Fruit fly (Drosophila melanogaster): Measurements from ENCODE around the gene CG6928.

Gene CG6928

DNA sequence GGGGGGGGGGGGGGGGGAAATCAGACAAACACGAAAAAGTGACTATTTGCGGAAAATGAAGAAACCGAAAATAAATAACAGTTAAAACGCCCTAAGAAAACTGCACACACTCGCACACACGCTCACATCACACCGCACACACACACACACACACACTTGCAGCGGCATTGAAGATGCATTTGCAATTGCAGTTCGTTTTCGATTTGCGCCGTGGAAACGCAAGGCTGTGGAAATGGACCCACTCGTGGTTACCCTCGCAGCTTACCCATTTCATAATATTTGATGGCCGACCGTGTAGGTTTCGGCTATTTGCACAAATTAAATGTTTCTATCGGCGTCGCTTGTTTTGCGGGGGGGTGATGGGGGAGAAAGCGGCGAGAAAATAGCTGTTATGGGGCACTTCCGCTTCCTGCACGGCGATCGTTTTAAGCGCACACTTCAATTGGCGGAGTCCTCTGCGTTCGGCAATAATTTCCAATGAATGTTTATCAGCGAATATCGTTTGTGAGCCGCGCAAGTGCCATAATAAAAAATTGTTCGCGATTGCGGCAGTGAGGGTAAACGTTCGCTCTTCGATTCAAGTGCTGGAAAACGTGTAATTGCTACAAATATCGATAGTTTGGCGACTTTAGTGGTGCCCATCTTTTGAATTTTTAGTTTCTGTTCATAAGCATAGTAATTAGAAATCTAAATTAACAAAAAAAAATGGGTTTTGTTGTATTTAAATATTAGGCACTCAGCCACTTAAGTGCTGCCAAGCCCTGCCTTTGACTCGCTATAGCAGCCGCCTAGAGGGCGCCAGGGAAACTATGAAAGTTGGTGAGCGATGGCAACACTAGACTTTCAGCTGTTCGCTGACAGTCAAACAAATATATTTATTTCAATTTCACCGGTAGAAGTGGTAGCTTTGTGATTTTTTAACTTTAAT is at the start of gene CG6928, which contains the start of gene Pop2:
Gene CG6928, plus strand, starts transcription at position 835 of the 928 bp plus-strand sequence.
Gene Pop2, minus strand, starts transcription at position 595 of the 928 bp plus-strand sequence.
- peak; percentile 33; the same call in 1 of the 2 replicates for TF ChIP-seq rn (GFP tag; IDR thresholded peaks at IDR 0.05)
- no peak for TF ChIP-seq CG17806 (tag; optimal IDR thresholded peaks at IDR 0.05)
- 0 out of 3 replicates have a peak, but pooled peaks have one; percentile 29 for TF ChIP-seq CG4496 (GFP tag; IDR thresholded peaks at IDR 0.05)
- peak; percentile 20 for TF ChIP-seq CG9948 (tag; optimal IDR thresholded peaks at IDR 0.05)
- no peak for TF ChIP-seq CG8301 (tag; optimal IDR thresholded peaks at IDR 0.05)
- no peak for TF ChIP-seq CG34367 (tag; optimal IDR thresholded peaks at IDR 0.05)
- TF ChIP-seq CG10348 (GFP tag; IDR thresholded peaks at IDR 0.05) = no peak
- peak; percentile 65; the same call in 2 of the 3 replicates for TF ChIP-seq fd96Ca (GFP tag; IDR thresholded peaks at IDR 0.05)
- no peak for TF ChIP-seq gl (tag; optimal IDR thresholded peaks at IDR 0.05)
- no peak for TF ChIP-seq EcR (GFP tag; optimal IDR thresholded peaks at IDR 0.05)
- TF ChIP-seq Pif1A (GFP tag; optimal IDR thresholded peaks at IDR 0.05) = no peak
- TF ChIP-seq CG32121 (GFP tag; IDR thresholded peaks at IDR 0.05) = peak; percentile 44; the same call in 1 of the 2 replicates
- TF ChIP-seq CG13204 (GFP tag; optimal IDR thresholded peaks at IDR 0.05) = no peak
- no peak for TF ChIP-seq CG12605 (GFP tag; IDR thresholded peaks at IDR 0.05)
- TF ChIP-seq Pif1B (GFP tag; optimal IDR thresholded peaks at IDR 0.05) = no peak
- no peak for TF ChIP-seq D1 (tag; optimal IDR thresholded peaks at IDR 0.05)
- no peak for TF ChIP-seq Snoo (tag; optimal IDR thresholded peaks at IDR 0.05)
- peak; percentile 54; the same call in 1 of the 2 replicates for TF ChIP-seq Ets98B (GFP tag; IDR thresholded peaks at IDR 0.05)
- TF ChIP-seq CG15710 (tag; optimal IDR thresholded peaks at IDR 0.05) = peak; percentile 50
- no peak for TF ChIP-seq CG8159 (tag; optimal IDR thresholded peaks at IDR 0.05)
- no peak for TF ChIP-seq CG14655 (GFP tag; optimal IDR thresholded peaks at IDR 0.05)

- no peak for TF ChIP-seq CG13204 (GFP tag; optimal IDR thresholded peaks at IDR 0.05)
- no peak for TF ChIP-seq CG12605 (GFP tag; IDR thresholded peaks at IDR 0.05)
- TF ChIP-seq CG8159 (tag; optimal IDR thresholded peaks at IDR 0.05) = no peak
- no peak for TF ChIP-seq EcR (GFP tag; optimal IDR thresholded peaks at IDR 0.05)
- no peak for TF ChIP-seq CG9948 (tag; optimal IDR thresholded peaks at IDR 0.05)
- TF ChIP-seq Ets98B (GFP tag; IDR thresholded peaks at IDR 0.05) = no peak
- TF ChIP-seq CG14655 (GFP tag; optimal IDR thresholded peaks at IDR 0.05) = no peak
- TF ChIP-seq CG4496 (GFP tag; IDR thresholded peaks at IDR 0.05) = no peak
- no peak for TF ChIP-seq Snoo (tag; optimal IDR thresholded peaks at IDR 0.05)
- no peak for TF ChIP-seq Pif1B (GFP tag; optimal IDR thresholded peaks at IDR 0.05)
- no peak for TF ChIP-seq D1 (tag; optimal IDR thresholded peaks at IDR 0.05)
Observed at dm6 chr3L:11953217-11953616, 49.7 kb upstream of the CG6928 start, which contains the start of gene obst-G. Gene obst-G (minus strand): TSS chr3L:11953317.

DNA sequence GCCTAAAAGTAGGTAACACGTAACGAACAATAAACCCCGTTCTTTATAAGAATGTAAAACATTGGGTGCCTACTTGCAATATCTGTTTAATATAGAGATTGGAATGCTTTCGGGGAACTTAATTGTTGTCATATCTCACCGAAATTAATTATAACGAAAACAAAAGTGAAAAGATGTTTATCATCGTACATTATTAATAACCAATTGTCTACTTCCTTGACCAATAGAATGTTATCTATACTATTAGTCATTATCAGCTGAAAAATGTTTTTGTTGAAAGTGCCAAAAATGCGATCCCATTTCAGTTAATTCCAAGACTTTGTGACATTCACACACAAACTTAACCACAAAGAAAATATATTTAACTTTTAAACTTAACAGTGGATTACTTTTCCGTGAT is 49.2 kb upstream of the CG6928 start, which contains the start of gene CG7248:
Gene CG7248, plus strand, starts transcription at position 301 of the 400 bp plus-strand sequence.
- TF ChIP-seq CG10348 (GFP tag; IDR thresholded peaks at IDR 0.05) (no peak), Snoo (tag; optimal IDR thresholded peaks at IDR 0.05) (no peak), CG4496 (GFP tag; IDR thresholded peaks at IDR 0.05) (no peak), CG34367 (tag; optimal IDR thresholded peaks at IDR 0.05) (no peak), Pif1B (GFP tag; optimal IDR thresholded peaks at IDR 0.05) (no peak), CG15710 (tag; optimal IDR thresholded peaks at IDR 0.05) (no peak), CG9948 (tag; optimal IDR thresholded peaks at IDR 0.05) (no peak), Pif1A (GFP tag; optimal IDR thresholded peaks at IDR 0.05) (no peak), CG8159 (tag; optimal IDR thresholded peaks at IDR 0.05) (no peak), fd96Ca (GFP tag; IDR thresholded peaks at IDR 0.05) (no peak), CG14655 (GFP tag; optimal IDR thresholded peaks at IDR 0.05) (no peak), gl (tag; optimal IDR thresholded peaks at IDR 0.05) (no peak), EcR (GFP tag; optimal IDR thresholded peaks at IDR 0.05) (no peak), CG13204 (GFP tag; optimal IDR thresholded peaks at IDR 0.05) (no peak), CG17806 (tag; optimal IDR thresholded peaks at IDR 0.05) (no peak), CG8301 (tag; optimal IDR thresholded peaks at IDR 0.05) (no peak), rn (GFP tag; IDR thresholded peaks at IDR 0.05) (no peak), CG12605 (GFP tag; IDR thresholded peaks at IDR 0.05) (no peak), Ets98B (GFP tag; IDR thresholded peaks at IDR 0.05) (no peak), CG32121 (GFP tag; IDR thresholded peaks at IDR 0.05) (no peak)

- no peak for TF ChIP-seq CG8159 (tag; optimal IDR thresholded peaks at IDR 0.05)
- TF ChIP-seq gl (tag; optimal IDR thresholded peaks at IDR 0.05) = no peak
Observed at dm6 chr3L:11957669-11958333, 45.2 kb upstream of the CG6928 start, which contains the start of the genes CG11570 and CG43294. Gene CG11570 (minus strand): TSS chr3L:11957769. Gene CG43294 (plus strand): TSS chr3L:11958283.

DNA sequence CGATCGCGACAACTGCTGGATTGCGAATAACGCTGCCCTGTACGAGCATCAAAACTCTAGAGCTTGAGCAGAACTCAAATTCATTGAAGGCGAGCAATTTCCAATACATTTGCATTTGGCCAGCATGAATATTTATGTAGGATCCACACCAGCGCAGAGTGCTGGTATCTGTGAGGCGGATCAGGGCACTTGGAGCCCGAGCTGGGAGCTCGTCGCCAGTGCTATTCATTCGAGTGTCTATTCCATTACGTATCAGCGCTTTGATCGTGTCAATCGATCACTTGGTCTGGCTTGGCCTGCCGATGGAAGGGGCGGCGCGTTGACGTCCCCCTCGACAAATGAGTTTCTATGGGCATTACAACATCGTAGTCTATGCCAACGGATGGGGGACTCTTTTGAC is 36.9 kb upstream of the CG6928 start, which contains the start of gene prc:
Gene prc, minus strand, starts transcription at position 28 of the 400 bp plus-strand sequence.
- TF ChIP-seq D1 (tag; optimal IDR thresholded peaks at IDR 0.05) = no peak
- no peak for TF ChIP-seq Ets98B (GFP tag; IDR thresholded peaks at IDR 0.05)
- TF ChIP-seq CG10348 (GFP tag; IDR thresholded peaks at IDR 0.05) = no peak
- no peak for TF ChIP-seq CG4496 (GFP tag; IDR thresholded peaks at IDR 0.05)
- TF ChIP-seq CG34367 (tag; optimal IDR thresholded peaks at IDR 0.05) = no peak
- TF ChIP-seq CG9948 (tag; optimal IDR thresholded peaks at IDR 0.05) = no peak
- TF ChIP-seq gl (tag; optimal IDR thresholded peaks at IDR 0.05) = no peak
- TF ChIP-seq CG15710 (tag; optimal IDR thresholded peaks at IDR 0.05) = no peak
- no peak for TF ChIP-seq CG8159 (tag; optimal IDR thresholded peaks at IDR 0.05)
- no peak for TF ChIP-seq Pif1A (GFP tag; optimal IDR thresholded peaks at IDR 0.05)

All from whole organism, pupa.